Worm (Caenorhabditis elegans): Measurements from ENCODE around the gene pmt-1.

The pmt-1 gene

DNA sequence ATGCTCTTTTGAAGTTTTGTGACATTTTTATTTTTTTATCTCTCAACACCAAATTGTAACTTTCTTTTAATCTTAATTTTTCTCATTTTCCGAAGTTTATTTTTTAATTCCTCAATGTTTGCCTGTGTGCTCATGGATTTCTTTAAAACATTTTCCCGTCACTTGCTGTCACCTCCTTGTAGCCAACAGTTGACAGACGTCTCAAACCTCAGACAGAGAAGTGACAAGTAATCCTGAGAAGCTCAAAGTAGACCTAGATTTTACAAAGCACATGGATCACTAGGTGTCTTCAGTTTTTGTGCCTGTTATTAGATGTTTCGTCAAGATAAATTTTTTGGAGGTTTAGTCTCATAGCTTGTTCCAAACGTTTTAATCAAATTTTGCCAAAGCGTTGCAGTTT is 27.4 kb upstream of the pmt-1 start:
- TF ChIP-seq pqm-1 (tag; optimal IDR thresholded peaks at IDR 0.05) (no peak), nhr-47 (tag; optimal IDR thresholded peaks at IDR 0.05) (no peak)

DNA sequence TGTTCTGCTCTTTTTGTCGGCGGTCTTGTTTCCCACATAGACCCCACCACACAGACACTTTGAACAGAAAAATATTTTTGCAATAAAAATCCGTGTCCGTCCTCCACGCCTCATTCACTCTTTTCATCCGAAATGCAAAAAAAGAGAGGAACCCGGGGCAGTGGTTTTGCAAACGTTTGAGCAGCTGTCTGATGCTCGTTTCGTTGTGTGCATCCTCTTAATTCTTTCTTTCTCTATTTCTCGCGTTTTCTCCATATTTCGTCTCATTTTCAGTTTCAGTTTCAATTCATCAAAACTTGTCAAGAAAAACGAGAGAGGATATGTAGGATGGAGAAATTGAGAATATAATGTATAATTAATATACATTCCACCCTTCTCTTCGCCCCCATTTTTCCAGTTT is 26.6 kb upstream of the pmt-1 start:
- TF ChIP-seq fos-1 (tag; optimal IDR thresholded peaks at IDR 0.05), result no peak
- TF ChIP-seq grh-1 (GFP tag; IDR thresholded peaks at IDR 0.05), result no peak
- TF ChIP-seq jun-1 (tag; optimal IDR thresholded peaks at IDR 0.05), result no peak
- no peak for TF ChIP-seq ceh-88 (GFP tag; IDR thresholded peaks at IDR 0.05)
- TF ChIP-seq mdl-1 (tag; optimal IDR thresholded peaks at IDR 0.05), result no peak
- TF ChIP-seq pqm-1 (tag; optimal IDR thresholded peaks at IDR 0.05), result no peak
- TF ChIP-seq pax-3 (tag; optimal IDR thresholded peaks at IDR 0.05), result no peak
- no peak for TF ChIP-seq aha-1 (tag; optimal IDR thresholded peaks at IDR 0.05)
- TF ChIP-seq fkh-8 (tag; optimal IDR thresholded peaks at IDR 0.05), result no peak
- TF ChIP-seq lin-13 (GFP tag; optimal IDR thresholded peaks at IDR 0.05), result no peak
- peak; percentile 17 for TF ChIP-seq nhr-71 (tag; optimal IDR thresholded peaks at IDR 0.05)
- no peak for TF ChIP-seq zag-1 (tag; optimal IDR thresholded peaks at IDR 0.05)
- no peak for TF ChIP-seq ama-1 (optimal IDR thresholded peaks at IDR 0.05)
- TF ChIP-seq swsn-7 (tag; optimal IDR thresholded peaks at IDR 0.05), result no peak
- TF ChIP-seq tlp-1 (tag; optimal IDR thresholded peaks at IDR 0.05), result no peak
- TF ChIP-seq unc-130 (tag; optimal IDR thresholded peaks at IDR 0.05), result no peak
- no peak for TF ChIP-seq ets-5 (GFP tag; IDR thresholded peaks at IDR 0.05)
- TF ChIP-seq efl-3 (GFP tag; optimal IDR thresholded peaks at IDR 0.05), result no peak
- TF ChIP-seq efl-1 (optimal IDR thresholded peaks at IDR 0.05), result no peak
- TF ChIP-seq efl-1 (GFP tag; optimal IDR thresholded peaks at IDR 0.05 in 1 of 2), result peak in 1 of 2 experiments; percentile 8
- TF ChIP-seq ceh-63 (GFP tag; optimal IDR thresholded peaks at IDR 0.05), result no peak
- peak; percentile 60 for TF ChIP-seq lin-14 (GFP tag; optimal IDR thresholded peaks at IDR 0.05)
- no peak for TF ChIP-seq isw-1 (GFP tag; IDR thresholded peaks at IDR 0.05)
- no peak for TF ChIP-seq vab-15 (tag; optimal IDR thresholded peaks at IDR 0.05)
- TF ChIP-seq mef-2 (tag; optimal IDR thresholded peaks at IDR 0.05), result no peak
- no peak for TF ChIP-seq sptf-1 (tag; optimal IDR thresholded peaks at IDR 0.05)
- no peak for TF ChIP-seq lsy-2 (tag; optimal IDR thresholded peaks at IDR 0.05)

DNA sequence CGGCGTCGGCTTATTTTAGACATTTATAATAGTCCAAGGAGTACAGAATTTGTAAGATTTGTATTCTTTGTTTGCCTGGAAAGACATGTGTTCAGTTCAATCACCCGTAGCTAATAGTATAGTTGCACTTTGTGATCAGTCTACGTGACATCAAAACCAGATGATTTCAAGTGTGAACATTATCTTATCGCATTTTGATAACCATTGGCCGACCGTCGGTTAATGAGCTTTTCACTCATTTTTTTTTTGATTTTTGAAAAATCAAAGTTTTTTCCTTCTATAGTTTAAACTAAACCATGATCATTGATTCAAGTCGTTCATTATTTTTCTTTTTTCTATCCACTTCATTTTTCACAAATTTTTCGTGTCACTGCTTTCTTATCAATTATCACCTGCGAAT is 24.9 kb upstream of the pmt-1 start:
- TF ChIP-seq elt-2 (tag; optimal IDR thresholded peaks at IDR 0.05), result peak; percentile 82
- no peak for TF ChIP-seq nhr-20 (tag; optimal IDR thresholded peaks at IDR 0.05)

DNA sequence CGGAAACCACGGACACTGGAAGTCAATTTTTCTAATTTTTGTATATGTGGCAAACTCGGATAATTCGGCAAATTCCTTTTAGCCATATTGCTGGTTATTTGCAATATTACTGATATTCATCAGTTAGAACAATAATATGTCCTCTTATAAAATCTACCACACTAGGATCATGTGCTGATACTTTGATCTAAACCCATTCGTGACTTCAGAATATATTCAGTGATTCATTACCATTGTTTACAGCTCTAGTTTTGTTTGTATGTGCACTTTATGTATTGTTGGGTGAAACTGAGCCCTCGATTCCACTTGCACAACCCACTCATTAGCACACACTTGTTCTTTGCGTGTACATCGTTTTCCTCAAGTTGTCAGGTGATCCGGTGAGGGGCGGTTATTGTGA is 23.9 kb upstream of the pmt-1 start:
- no peak for TF ChIP-seq sup-37 (GFP tag; optimal IDR thresholded peaks at IDR 0.05)
- peak; percentile 13 for TF ChIP-seq pax-3 (tag; optimal IDR thresholded peaks at IDR 0.05)

DNA sequence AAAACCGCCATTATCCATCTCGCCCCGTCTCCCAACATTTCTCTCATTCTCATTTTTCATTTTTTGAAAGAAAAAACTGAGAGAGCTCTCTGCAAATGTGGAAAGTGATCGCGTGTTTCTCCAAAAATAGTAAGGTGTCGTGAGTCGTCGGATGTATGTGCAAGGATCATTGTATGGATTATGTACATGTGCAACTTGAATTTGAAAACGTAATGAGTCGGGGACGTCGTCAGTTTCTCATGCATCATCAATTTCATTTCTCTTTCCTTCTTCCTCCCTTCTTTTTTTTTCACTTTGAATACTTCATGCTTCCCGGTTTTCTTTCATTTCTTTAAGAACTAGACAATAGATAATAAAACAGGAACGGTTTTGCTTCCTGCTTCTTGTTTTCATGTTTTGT is 22.8 kb upstream of the pmt-1 start:
- no peak for TF ChIP-seq efl-1 (optimal IDR thresholded peaks at IDR 0.05)
- peak in 1 of 2 experiments; percentile 55 for TF ChIP-seq efl-1 (GFP tag; optimal IDR thresholded peaks at IDR 0.05 in 1 of 2)
- no peak for TF ChIP-seq isw-1 (GFP tag; IDR thresholded peaks at IDR 0.05)
- no peak for TF ChIP-seq xbp-1 (tag; optimal IDR thresholded peaks at IDR 0.05)
- TF ChIP-seq pax-3 (tag; optimal IDR thresholded peaks at IDR 0.05), result no peak
- no peak for TF ChIP-seq nhr-47 (tag; optimal IDR thresholded peaks at IDR 0.05)
- no peak for TF ChIP-seq unc-30 (tag; optimal IDR thresholded peaks at IDR 0.05)
- no peak for TF ChIP-seq lin-39 (tag; optimal IDR thresholded peaks at IDR 0.05)
- no peak for TF ChIP-seq nhr-11 (tag; optimal IDR thresholded peaks at IDR 0.05)
- TF ChIP-seq lin-14 (GFP tag; optimal IDR thresholded peaks at IDR 0.05), result peak; percentile 47
- no peak for TF ChIP-seq elt-2 (tag; optimal IDR thresholded peaks at IDR 0.05)
- TF ChIP-seq sptf-1 (tag; optimal IDR thresholded peaks at IDR 0.05), result no peak
- TF ChIP-seq nhr-84 (tag; optimal IDR thresholded peaks at IDR 0.05), result no peak
- TF ChIP-seq pqm-1 (tag; optimal IDR thresholded peaks at IDR 0.05), result no peak
- no peak for TF ChIP-seq unc-98 (GFP tag; IDR thresholded peaks at IDR 0.05)
- no peak for TF ChIP-seq swsn-7 (tag; optimal IDR thresholded peaks at IDR 0.05)
- TF ChIP-seq tlp-1 (tag; optimal IDR thresholded peaks at IDR 0.05), result no peak
- TF ChIP-seq alr-1 (tag; optimal IDR thresholded peaks at IDR 0.05; ENCODE audit: borderline replicate concordance), result no peak
- TF ChIP-seq ceh-8 (GFP tag; optimal IDR thresholded peaks at IDR 0.05), result no peak
- no peak for TF ChIP-seq nhr-76 (tag; optimal IDR thresholded peaks at IDR 0.05)
- no peak for TF ChIP-seq nhr-20 (tag; optimal IDR thresholded peaks at IDR 0.05)
- TF ChIP-seq unc-86 (tag; optimal IDR thresholded peaks at IDR 0.05), result peak; percentile 70
- no peak for TF ChIP-seq nhr-28 (tag; optimal IDR thresholded peaks at IDR 0.05)

Data from whole organism, L1 larva.